Fruit fly (Drosophila melanogaster): ENCODE measurements around the gene CG13679.

- TF ChIP-seq Myc (optimal IDR thresholded peaks at IDR 0.05) (no peak), h (optimal IDR thresholded peaks at IDR 0.05) (no peak), Sin3A (optimal IDR thresholded peaks at IDR 0.05) (no peak), ttk (optimal IDR thresholded peaks at IDR 0.05) (no peak), psq (optimal IDR thresholded peaks at IDR 0.05) (no peak), insv (optimal IDR thresholded peaks at IDR 0.05) (no peak)
Observed at dm6 chr3L:8175818-8176217, 26.8 kb upstream of the CG13679 start, which contains the start of gene RecQ4.

All from Kc167 (cell line).